Fruit fly (Drosophila melanogaster) Kc167 (cell line): ENCODE data around the gene TM9SF2.

Experiments used
- Myc ChIP-seq: fragments of >200 bp; optimal IDR thresholded peaks from 2 replicates; lab custom pipeline; 2017; ENCODE audit warnings: missing external identifiers
- Sin3A ChIP-seq: fragments of >200 bp; optimal IDR thresholded peaks from 2 replicates; lab custom pipeline; 2018; ENCODE audit warnings: missing external identifiers
- h ChIP-seq: fragments of >200 bp; optimal IDR thresholded peaks from 3 replicates; lab custom pipeline; 2018; ENCODE audit warnings: missing external identifiers
- insv ChIP-seq: fragments of >200 bp; optimal IDR thresholded peaks from 3 replicates; lab custom pipeline; 2018; ENCODE audit warnings: missing external identifiers
- psq ChIP-seq: fragments of >200 bp; optimal IDR thresholded peaks from 2 replicates; lab custom pipeline; 2017; ENCODE audit warnings: missing external identifiers
- ttk ChIP-seq: sonication (Bioruptor generic); optimal IDR thresholded peaks from 2 replicates; lab custom pipeline; 2017; ENCODE audit warnings: missing external identifiers

DNA sequence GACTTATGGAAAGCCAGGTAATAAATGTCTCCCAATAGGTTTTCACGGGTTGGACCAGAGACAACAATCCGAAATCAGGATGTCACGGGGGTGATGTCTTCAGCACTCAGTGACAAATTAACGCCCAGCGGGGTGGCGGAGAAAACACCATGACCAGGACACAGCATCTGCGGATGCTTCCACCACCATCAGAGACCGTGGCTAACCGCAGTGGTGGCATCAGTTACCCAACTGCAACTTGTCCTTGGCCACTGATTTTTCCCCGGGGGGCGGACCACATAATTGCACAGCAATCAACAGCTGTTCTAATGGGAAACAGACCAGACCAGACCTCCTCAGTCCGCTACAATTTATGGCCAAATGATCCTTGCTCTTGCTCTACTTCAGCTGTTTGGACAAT lies 44.3 kb upstream of the TM9SF2 start:
- TF ChIP-seq psq (no peak), Myc (lab: Kevin White, UChicago) (no peak), h (lab: Kevin White, UChicago) (no peak), Sin3A (lab: Kevin White, UChicago) (no peak), insv (lab: Kevin White, UChicago) (no peak), ttk (lab: Kevin White, UChicago) (no peak)
